Fruit fly (Drosophila melanogaster): Measurements from ENCODE around the gene CG31296.

- TF ChIP-seq ey (GFP tag; optimal IDR thresholded peaks at IDR 0.05) (no peak), br (GFP tag; optimal IDR thresholded peaks at IDR 0.05) (no peak), HLH106 (tag; optimal IDR thresholded peaks at IDR 0.05) (no peak)
These were observed 5.8 kb upstream of the CG31296 start, which contains the start of gene AOX1 for dm6 chr3R:15536918-15537716.
